Fruit fly (Drosophila melanogaster): ENCODE data around the gene Alp11.

The Alp11 gene

DNA sequence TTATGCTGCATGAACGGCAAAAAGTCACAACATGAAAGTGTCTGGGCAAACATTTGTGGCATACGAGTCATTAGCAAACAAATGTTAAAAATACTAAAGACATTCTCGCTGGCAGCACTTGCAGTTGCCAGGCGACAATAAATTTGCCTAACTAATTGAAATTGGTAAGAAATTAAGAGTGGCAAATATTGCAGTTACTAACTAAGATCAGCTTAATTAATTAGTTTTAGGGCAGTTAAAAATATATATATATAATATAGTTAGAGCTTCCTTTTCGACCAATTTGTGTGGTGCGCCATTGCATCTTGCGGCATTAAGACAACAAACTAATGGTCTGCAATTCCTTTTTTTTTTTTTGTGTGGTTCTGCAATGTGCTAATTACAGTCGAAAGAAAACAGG lies 30.4 kb downstream of the Alp11 start (continued):
- TF ChIP-seq chif (GFP tag; optimal IDR thresholded peaks at IDR 0.05) (no peak), Camta (GFP tag; optimal IDR thresholded peaks at IDR 0.05) (no peak), H2.0 (GFP tag; IDR thresholded peaks at IDR 0.05) (peak; percentile 28; the same call in 1 of the 2 replicates), CG1024 (GFP tag; IDR thresholded peaks at IDR 0.05) (0 out of 2 replicates have a peak, but pooled peaks have one; percentile 23), peb (GFP tag; IDR thresholded peaks at IDR 0.05) (0 out of 2 replicates have a peak, but pooled peaks have one; percentile 24), Mad (GFP tag; optimal IDR thresholded peaks at IDR 0.05) (no peak), jumu (GFP tag; optimal IDR thresholded peaks at IDR 0.05) (no peak), Rx (GFP tag; IDR thresholded peaks at IDR 0.05) (0 out of 2 replicates have a peak, but pooled peaks have one; percentile 22), CG3726 (GFP tag; IDR thresholded peaks at IDR 0.05) (no peak), eve (GFP tag; optimal IDR thresholded peaks at IDR 0.05) (no peak), CG7745 (tag; optimal IDR thresholded peaks at IDR 0.05) (no peak), tgo (GFP tag; IDR thresholded peaks at IDR 0.05) (peak; percentile 41; the same call in 1 of the 3 replicates), slp2 (GFP tag; optimal IDR thresholded peaks at IDR 0.05) (no peak), grn (GFP tag; optimal IDR thresholded peaks at IDR 0.05) (no peak), kah (GFP tag; optimal IDR thresholded peaks at IDR 0.05) (no peak), Bgb (GFP tag; IDR thresholded peaks at IDR 0.05; ENCODE audit: partially characterized antibody) (no peak), Atf-2 (GFP tag; optimal IDR thresholded peaks at IDR 0.05) (no peak), z (GFP tag; IDR thresholded peaks at IDR 0.05) (no peak), Mrtf (GFP tag; IDR thresholded peaks at IDR 0.05) (no peak), amos (GFP tag; IDR thresholded peaks at IDR 0.05; ENCODE audit: partially characterized antibody) (no peak), lab (GFP tag; optimal IDR thresholded peaks at IDR 0.05) (peak; percentile 13), CG4404 (GFP tag; IDR thresholded peaks at IDR 0.05) (0 out of 2 replicates have a peak, but pooled peaks have one; percentile 16), cad (GFP tag; optimal IDR thresholded peaks at IDR 0.05) (no peak), ato (GFP tag; IDR thresholded peaks at IDR 0.05; ENCODE audit: partially characterized antibody) (no peak), E2f1 (GFP tag; IDR thresholded peaks at IDR 0.05) (no peak), zen (tag; optimal IDR thresholded peaks at IDR 0.05) (peak; percentile 49), CG17829 (tag; optimal IDR thresholded peaks at IDR 0.05) (peak; percentile 44), pb (GFP tag; optimal IDR thresholded peaks at IDR 0.05) (no peak), Ets65A (GFP tag) (no peak), fd96Cb (tag; optimal IDR thresholded peaks at IDR 0.05) (peak; percentile 44), CG6813 (GFP tag; optimal IDR thresholded peaks at IDR 0.05) (no peak), Optix (GFP tag; IDR thresholded peaks at IDR 0.05) (0 out of 3 replicates have a peak, but pooled peaks have one; percentile 55), aop (GFP tag; IDR thresholded peaks at IDR 0.05) (no peak), ewg (GFP tag; optimal IDR thresholded peaks at IDR 0.05) (no peak), oc (tag; optimal IDR thresholded peaks at IDR 0.05) (peak; percentile 54), CG4424 (GFP tag; optimal IDR thresholded peaks at IDR 0.05) (no peak), Dad (GFP tag; optimal IDR thresholded peaks at IDR 0.05) (no peak), CG13894 (tag; optimal IDR thresholded peaks at IDR 0.05) (no peak), Deaf1 (tag; optimal IDR thresholded peaks at IDR 0.05) (no peak), CG43689 (GFP tag; IDR thresholded peaks at IDR 0.05) (no peak), pros (GFP tag; optimal IDR thresholded peaks at IDR 0.05) (no peak), ssp (GFP tag; IDR thresholded peaks at IDR 0.05) (no peak), Pdp1 (GFP tag; optimal IDR thresholded peaks at IDR 0.05) (no peak), Blimp-1 (GFP tag; optimal IDR thresholded peaks at IDR 0.05) (peak; percentile 49), gt (GFP tag; IDR thresholded peaks at IDR 0.05) (no peak), CG13624 (GFP tag; optimal IDR thresholded peaks at IDR 0.05) (no peak), CG12942 (GFP tag; optimal IDR thresholded peaks at IDR 0.05) (no peak), Dref (GFP tag; IDR thresholded peaks at IDR 0.05) (no peak), CG7963 (GFP tag; IDR thresholded peaks at IDR 0.05; ENCODE audit: partially characterized antibody) (no peak), gsb-n (tag; optimal IDR thresholded peaks at IDR 0.05) (peak; percentile 59), pan (optimal IDR thresholded peaks at IDR 0.05) (no peak), pan (GFP tag; optimal IDR thresholded peaks at IDR 0.05 in 1 of 2, IDR thresholded peaks at IDR 0.05 in 1 of 2) (peak in 1 of 2 experiments; percentile 56)

All from whole organism, embryonic.